Fruit fly (Drosophila melanogaster): ENCODE results near the gene CG8891.

DNA sequence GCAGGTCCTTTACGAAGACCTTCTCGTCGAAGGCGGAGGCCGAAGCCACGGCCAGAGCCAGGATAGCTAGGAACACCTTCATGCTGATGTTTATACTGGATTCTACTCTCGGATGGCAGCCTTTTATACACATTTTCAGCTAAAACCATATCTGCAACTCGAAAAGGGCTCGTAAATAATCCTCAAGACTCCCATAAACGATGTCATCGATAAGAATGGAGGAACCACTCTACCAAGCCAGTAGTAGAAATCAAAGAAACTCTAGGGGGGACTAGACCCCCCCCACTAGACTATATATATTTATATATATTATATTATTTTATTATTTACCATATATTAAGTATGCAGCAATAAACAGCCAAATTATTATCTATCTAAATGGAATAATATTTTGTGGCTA is 28.5 kb downstream of the CG8891 start, which contains the start of gene Jon25Biii:
- TF ChIP-seq CG11294 (GFP tag; IDR thresholded peaks at IDR 0.05) = no peak
- TF ChIP-seq CG31627 (GFP tag; optimal IDR thresholded peaks at IDR 0.05) = no peak
- TF ChIP-seq ss (GFP tag; optimal IDR thresholded peaks at IDR 0.05) = no peak
- TF ChIP-seq CG15336 (GFP tag; IDR thresholded peaks at IDR 0.05) = no peak
- TF ChIP-seq CG34406 (GFP tag; optimal IDR thresholded peaks at IDR 0.05) = no peak
- TF ChIP-seq CG1621 (tag; optimal IDR thresholded peaks at IDR 0.05) = no peak
- TF ChIP-seq Lpt (GFP tag; optimal IDR thresholded peaks at IDR 0.05) = no peak
- no peak for TF ChIP-seq CG6854 (GFP tag; optimal IDR thresholded peaks at IDR 0.05)
- no peak for TF ChIP-seq CG16779 (tag; optimal IDR thresholded peaks at IDR 0.05)
- TF ChIP-seq OdsH (GFP tag; optimal IDR thresholded peaks at IDR 0.05) = no peak
- TF ChIP-seq CG6163 (GFP tag; IDR thresholded peaks at IDR 0.05) = no peak
- TF ChIP-seq CG6808 (GFP tag; optimal IDR thresholded peaks at IDR 0.05) = no peak
- TF ChIP-seq Hr39 (GFP tag; optimal IDR thresholded peaks at IDR 0.05) = no peak
